Fruit fly (Drosophila melanogaster) whole organism, embryonic: ENCODE data around the gene Ant2.

ENCODE experiments used
- B-H1 ChIP-seq: fragments of 200-800 bp; sonication (Bioruptor generic); IDR thresholded peaks from 3 replicates; pipeline ENCODE4 v1.3.6; 2022; ENCODE audit warnings: missing biosample characterization, missing genetic modification characterization
- CG11560 ChIP-seq: fragments of 200-800 bp; sonication (Bioruptor generic); IDR thresholded peaks from 3 replicates; pipeline ENCODE4 v1.3.6; 2022; ENCODE audit warnings: missing biosample characterization, missing genetic modification characterization
- CG12219 ChIP-seq: fragments of 200-800 bp; sonication (Bioruptor generic); optimal IDR thresholded peaks from 3 replicates; lab custom pipeline; 2018; ENCODE audit warnings: missing biosample characterization, mild to moderate bottlenecking, missing genetic modification characterization
- CG13775 ChIP-seq: fragments of 200-800 bp; sonication (Bioruptor generic); optimal IDR thresholded peaks from 3 replicates; lab custom pipeline; 2017; ENCODE audit warnings: missing biosample characterization, mild to moderate bottlenecking, missing genetic modification characterization
- CG16779 ChIP-seq: fragments of 200-800 bp; sonication (Bioruptor generic); IDR thresholded peaks from 2 replicates; pipeline ENCODE4 v1.3.6; 2022; ENCODE audit warnings: missing biosample characterization, missing genetic modification characterization
- CG17802 ChIP-seq: fragments of 200-800 bp; sonication (Bioruptor generic); optimal IDR thresholded peaks from 2 replicates; lab custom pipeline; 2018; ENCODE audit warnings: missing biosample characterization, mild to moderate bottlenecking, missing genetic modification characterization, moderate library complexity
- CG2116 ChIP-seq: fragments of 200-800 bp; sonication (Bioruptor generic); optimal IDR thresholded peaks from 3 replicates; lab custom pipeline; 2018; ENCODE audit warnings: missing biosample characterization, mild to moderate bottlenecking, missing genetic modification characterization
- CG32532 ChIP-seq: fragments of 200-800 bp; sonication (Bioruptor generic); IDR thresholded peaks from 2 replicates; pipeline ENCODE4 v1.3.6; 2022; ENCODE audit warnings: missing biosample characterization, missing genetic modification characterization
- CG32772 ChIP-seq: fragments of 200-800 bp; sonication (Bioruptor generic); IDR thresholded peaks from 2 replicates; pipeline ENCODE4 v1.3.6; 2022; ENCODE audit warnings: missing biosample characterization, missing genetic modification characterization
- CG33213 ChIP-seq: fragments of 200-800 bp; sonication (Bioruptor generic); optimal IDR thresholded peaks from 3 replicates; lab custom pipeline; 2016; ENCODE audit warnings: missing biosample characterization, missing genetic modification characterization
- CG4707 ChIP-seq: fragments of 200-800 bp; sonication (Bioruptor generic); optimal IDR thresholded peaks from 2 replicates; lab custom pipeline; 2018; ENCODE audit warnings: missing biosample characterization, mild to moderate bottlenecking, missing genetic modification characterization, moderate library complexity
- CG4820 ChIP-seq: fragments of 200-800 bp; sonication (Bioruptor generic); optimal IDR thresholded peaks from 3 replicates; lab custom pipeline; 2016; ENCODE audit warnings: missing biosample characterization, missing genetic modification characterization
- CG6272 ChIP-seq: fragments of 200-800 bp; sonication (Bioruptor generic); IDR thresholded peaks from 2 replicates; pipeline ENCODE4 v1.3.6; 2022; ENCODE audit warnings: missing biosample characterization, missing genetic modification characterization
- CG6854 ChIP-seq: fragments of 200-800 bp; sonication (Bioruptor generic); optimal IDR thresholded peaks from 3 replicates; lab custom pipeline; 2017; ENCODE audit warnings: missing biosample characterization, mild to moderate bottlenecking, missing genetic modification characterization
- CG8944 ChIP-seq: fragments of 200-800 bp; sonication (Bioruptor generic); optimal IDR thresholded peaks from 3 replicates; lab custom pipeline; 2016; ENCODE audit warnings: missing biosample characterization, missing genetic modification characterization
- CoRest ChIP-seq: fragments of 200-800 bp; sonication (Bioruptor generic); optimal IDR thresholded peaks from 3 replicates; lab custom pipeline; 2018; ENCODE audit warnings: missing biosample characterization, mild to moderate bottlenecking, missing genetic modification characterization, moderate library complexity
- Ets65A ChIP-seq: fragments of 200-800 bp; sonication (Bioruptor generic); peaks from one replicate; lab custom pipeline; 2016; ENCODE audit warnings: missing biosample characterization, missing genetic modification characterization
- Fer3 ChIP-seq: fragments of 200-800 bp; sonication (Bioruptor generic); optimal IDR thresholded peaks from 2 replicates; lab custom pipeline; 2018; ENCODE audit warnings: missing biosample characterization, mild to moderate bottlenecking, missing genetic modification characterization, moderate library complexity
- HHEX ChIP-seq: fragments of 200-800 bp; sonication (Bioruptor generic); optimal IDR thresholded peaks from 3 replicates; lab custom pipeline; 2017; ENCODE audit warnings: missing biosample characterization, mild to moderate bottlenecking, missing genetic modification characterization, missing genetic modification reagents
- Hmr ChIP-seq: fragments of 200-800 bp; sonication (Bioruptor generic); optimal IDR thresholded peaks from 3 replicates; lab custom pipeline; 2017; ENCODE audit warnings: mild to moderate bottlenecking, missing biosample characterization, missing genetic modification reagents, missing genetic modification characterization
- Kr ChIP-seq: fragments of 200-800 bp; sonication (Bioruptor generic); optimal IDR thresholded peaks from 2 replicates; lab custom pipeline; 2017; ENCODE audit warnings: missing biosample characterization, mild to moderate bottlenecking, missing genetic modification characterization
- NC2β ChIP-seq: fragments of 200-800 bp; sonication (Bioruptor generic); optimal IDR thresholded peaks from 2 replicates; lab custom pipeline; 2016; ENCODE audit warnings: missing biosample characterization, missing genetic modification characterization
- Rfx ChIP-seq: fragments of 200-800 bp; sonication (Bioruptor generic); IDR thresholded peaks from 2 replicates; pipeline ENCODE4 v1.3.6; 2022; ENCODE audit warnings: missing biosample characterization, missing genetic modification characterization
- Six4 ChIP-seq: fragments of 200-800 bp; sonication (Bioruptor generic); optimal IDR thresholded peaks from 2 replicates; lab custom pipeline; 2016; ENCODE audit warnings: missing biosample characterization, missing genetic modification characterization
- Usf ChIP-seq: fragments of 200-800 bp; sonication (Bioruptor generic); optimal IDR thresholded peaks from 2 replicates; lab custom pipeline; 2017; ENCODE audit warnings: missing genotype, missing biosample characterization, missing genetic modification characterization
- chn ChIP-seq: fragments of 200-800 bp; sonication (Bioruptor generic); optimal IDR thresholded peaks from 2 replicates; lab custom pipeline; 2016; ENCODE audit warnings: missing biosample characterization, missing genetic modification characterization
- ci ChIP-seq: fragments of 200-800 bp; sonication (Bioruptor generic); IDR thresholded peaks from 3 replicates; pipeline ENCODE4 v1.3.6; 2022; ENCODE audit warnings: missing biosample characterization, missing genetic modification characterization
- dpn ChIP-seq, 2 experiments: fragments of 200-800 bp; sonication (Bioruptor generic); optimal IDR thresholded peaks; 3 replicates each; lab custom pipeline; 2016; ENCODE audit warnings: missing biosample characterization in 2 of 2, missing genetic modification characterization in 2 of 2
- esg ChIP-seq: fragments of 200-800 bp; sonication (Bioruptor generic); conservative IDR thresholded peaks from 2 replicates; pipeline ENCODE4 v1.3.6; 2022; ENCODE audit warnings: missing biosample characterization, missing genetic modification characterization
- gsb-n ChIP-seq: fragments of 200-800 bp; sonication (Bioruptor generic); optimal IDR thresholded peaks from 3 replicates; lab custom pipeline; 2018; ENCODE audit warnings: missing biosample characterization, mild to moderate bottlenecking, missing genetic modification characterization
- lov ChIP-seq, 2 experiments: fragments of 200-800 bp in 1 of 2; fragments of >200 bp in 1 of 2; sonication (Bioruptor generic) in 1 of 2; IDR thresholded peaks in 1 of 2; optimal IDR thresholded peaks in 1 of 2; 2 replicates in 1 of 2; 3 replicates in 1 of 2; pipeline versions ENCODE4 v1.3.6 to Lab custom; 2017 to 2022; ENCODE audit warnings: missing biosample characterization in 1 of 2, missing genetic modification characterization in 1 of 2
- mam ChIP-seq: fragments of 200-800 bp; sonication (Bioruptor generic); optimal IDR thresholded peaks from 3 replicates; lab custom pipeline; 2016; ENCODE audit warnings: missing biosample characterization, missing genetic modification characterization
- oc ChIP-seq: fragments of 200-800 bp; sonication (Bioruptor generic); optimal IDR thresholded peaks from 2 replicates; lab custom pipeline; 2018; ENCODE audit warnings: missing biosample characterization, mild to moderate bottlenecking, missing genetic modification characterization, moderate library complexity
- pfk ChIP-seq: fragments of 200-800 bp; sonication (Bioruptor generic); optimal IDR thresholded peaks from 2 replicates; lab custom pipeline; 2018; ENCODE audit warnings: missing biosample characterization, mild to moderate bottlenecking, missing genetic modification characterization, moderate library complexity
- pho ChIP-seq: fragments of 200-800 bp; sonication (Bioruptor generic); optimal IDR thresholded peaks from 2 replicates; lab custom pipeline; 2016; ENCODE audit warnings: missing biosample characterization, missing genetic modification characterization
- psq ChIP-seq: fragments of 200-800 bp; sonication (Bioruptor generic); optimal IDR thresholded peaks from 2 replicates; lab custom pipeline; 2017; ENCODE audit warnings: missing biosample characterization, missing genetic modification characterization
- slp2 ChIP-seq: fragments of 200-800 bp; sonication (Bioruptor generic); optimal IDR thresholded peaks from 2 replicates; lab custom pipeline; 2016; ENCODE audit warnings: missing biosample characterization, missing genetic modification characterization
- ssp ChIP-seq: fragments of 200-800 bp; sonication (Bioruptor generic); IDR thresholded peaks from 2 replicates; pipeline ENCODE4 v1.3.6; 2022; ENCODE audit warnings: missing biosample characterization, missing genetic modification characterization
- twi ChIP-seq: fragments of 200-800 bp; optimal IDR thresholded peaks from 2 replicates; lab custom pipeline; 2019; ENCODE audit warnings: missing biosample characterization, mild to moderate bottlenecking, missing genetic modification characterization, moderate library complexity
- wdn ChIP-seq: fragments of 200-800 bp; sonication (Bioruptor generic); IDR thresholded peaks from 2 replicates; pipeline ENCODE4 v1.3.6; 2022; ENCODE audit warnings: missing biosample characterization, missing genetic modification characterization

Ant2 gene

DNA sequence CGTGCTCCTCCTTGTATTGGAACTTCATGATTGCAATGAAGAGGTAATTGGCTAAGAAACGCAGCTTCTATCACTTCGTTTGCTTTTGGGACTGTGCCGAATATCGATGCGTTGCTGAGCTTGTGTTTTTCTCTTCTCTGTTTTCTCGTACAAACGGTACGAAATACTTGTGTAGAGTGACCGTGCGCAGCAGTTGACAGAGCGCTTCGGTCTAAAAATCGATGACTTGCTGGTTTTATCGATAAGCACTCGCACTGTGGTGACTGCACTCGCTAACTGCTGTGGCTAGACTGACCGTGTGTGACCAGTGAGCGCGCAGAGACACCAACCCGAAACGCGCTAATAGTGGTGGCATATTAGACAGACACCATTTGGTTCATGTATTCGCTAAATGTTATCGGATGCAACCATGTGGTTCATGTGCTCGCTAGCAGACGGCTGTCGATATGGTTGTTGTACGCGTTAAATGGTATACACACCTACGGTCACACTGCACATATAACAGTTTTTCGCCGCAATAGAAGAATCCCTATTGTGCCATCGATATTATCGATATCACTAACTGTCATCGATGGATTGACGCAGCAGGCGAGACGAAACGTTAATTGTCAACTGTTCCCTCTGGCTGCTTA is 18.5 kb downstream of the Ant2 start, which contains the start of the genes Atg8a and BTBD9 (continued):
- TF ChIP-seq pho (peak; percentile 62), CG8944 (GFP tag; lab: Kevin White, UChicago) (peak; percentile 27), wdn (GFP tag; lab: Robert Waterston, UW) (no peak), ssp (GFP tag; lab: Robert Waterston, UW) (no peak), CG4707 (GFP tag; lab: Kevin White, UChicago) (no peak), Hmr (GFP tag; lab: Kevin White, UChicago) (peak; percentile 96), pfk (GFP tag; lab: Kevin White, UChicago) (no peak), Ets65A (peak; percentile 92), chn (no peak), CG33213 (GFP tag; lab: Kevin White, UChicago) (peak; percentile 99), CG4820 (GFP tag; lab: Kevin White, UChicago) (no peak), gsb-n (peak; percentile 75), Fer3 (tag; lab: Kevin White, UChicago) (no peak), CG2116 (peak; percentile 99), psq (GFP tag; lab: Kevin White, UChicago) (no peak), B-H1 (GFP tag; lab: Robert Waterston, UW) (no peak), CG13775 (GFP tag; lab: Kevin White, UChicago) (no peak), Usf (GFP tag; lab: Kevin White, UChicago) (no peak), mam (peak; percentile 53), Six4 (GFP tag; lab: Kevin White, UChicago) (no peak), CG6272 (GFP tag; lab: Robert Waterston, UW) (no peak), CG32532 (GFP tag; lab: Robert Waterston, UW) (no peak; the same call in 1 of the 2 replicates), Kr (GFP tag; lab: Kevin White, UChicago) (no peak), CG16779 (no peak), twi (tag; lab: Kevin White, UChicago) (no peak), CG11560 (peak; percentile 84; the same call in 2 of the 3 replicates), lov (optimal IDR thresholded peaks at IDR 0.05; lab: Kevin White, UChicago) (no peak), lov (GFP tag; IDR thresholded peaks at IDR 0.05; lab: Robert Waterston, UW) (no peak), NC2β (GFP tag; lab: Kevin White, UChicago) (peak; percentile 79), CoRest (tag; lab: Kevin White, UChicago) (no peak), Rfx (peak; percentile 64), ci (GFP tag; lab: Robert Waterston, UW) (peak; percentile 51; the same call in 2 of the 3 replicates), HHEX (GFP tag; lab: Kevin White, UChicago) (no peak), CG6854 (GFP tag; lab: Kevin White, UChicago) (no peak), CG32772 (GFP tag; lab: Robert Waterston, UW) (no peak), slp2 (GFP tag; lab: Kevin White, UChicago) (no peak), CG17802 (tag; lab: Kevin White, UChicago) (no peak), oc (tag; lab: Kevin White, UChicago) (no peak), esg (GFP tag; lab: Robert Waterston, UW) (no peak), CG12219 (GFP tag; lab: Kevin White, UChicago) (no peak), dpn (GFP tag; optimal IDR thresholded peaks at IDR 0.05; lab: Kevin White, UChicago) (peak; percentile 44 to 66)
